Fruit fly (Drosophila melanogaster) whole organism, embryonic: ENCODE data around the gene Bx42.

ENCODE experiments used
- BtbVII ChIP-seq: fragments of 200-800 bp; sonication (Bioruptor generic); optimal IDR thresholded peaks from 3 replicates; lab custom pipeline; 2017; ENCODE audit warnings: missing biosample characterization, mild to moderate bottlenecking, missing genetic modification characterization
- CG1024 ChIP-seq: fragments of 200-800 bp; sonication (Bioruptor generic); IDR thresholded peaks from 2 replicates; pipeline ENCODE4 v1.3.6; 2022; ENCODE audit warnings: missing biosample characterization, missing genetic modification characterization
- CG10366 ChIP-seq: fragments of 200-800 bp; sonication (Bioruptor generic); IDR thresholded peaks from 2 replicates; pipeline ENCODE4 v1.3.6; 2022; ENCODE audit warnings: missing biosample characterization, missing genetic modification characterization
- CG10565 ChIP-seq: fragments of 200-800 bp; sonication (Bioruptor generic); optimal IDR thresholded peaks from 3 replicates; lab custom pipeline; 2016; ENCODE audit warnings: missing biosample characterization, mild to moderate bottlenecking, missing genetic modification characterization
- CG10979 ChIP-seq: fragments of 200-800 bp; sonication (Bioruptor generic); optimal IDR thresholded peaks from 2 replicates; lab custom pipeline; 2018; ENCODE audit warnings: missing biosample characterization, mild to moderate bottlenecking, missing genetic modification characterization, moderate library complexity
- CG12942 ChIP-seq: fragments of 200-800 bp; sonication (Bioruptor generic); optimal IDR thresholded peaks from 3 replicates; lab custom pipeline; 2016; ENCODE audit warnings: missing biosample characterization, missing genetic modification characterization
- CG15601 ChIP-seq: fragments of 200-800 bp; sonication (Bioruptor generic); optimal IDR thresholded peaks from 3 replicates; lab custom pipeline; 2019; ENCODE audit warnings: missing biosample characterization, mild to moderate bottlenecking, missing genetic modification characterization, moderate library complexity
- CG1603 ChIP-seq: fragments of 200-800 bp; sonication (Bioruptor generic); optimal IDR thresholded peaks from 2 replicates; lab custom pipeline; 2019; ENCODE audit warnings: missing biosample characterization, mild to moderate bottlenecking, missing genetic modification characterization, moderate library complexity
- CG1647 ChIP-seq: fragments of 200-800 bp; sonication (Bioruptor generic); optimal IDR thresholded peaks from 3 replicates; lab custom pipeline; 2016; ENCODE audit warnings: missing biosample characterization, missing genetic modification characterization
- CG16779 ChIP-seq: fragments of 200-800 bp; sonication (Bioruptor generic); IDR thresholded peaks from 2 replicates; pipeline ENCODE4 v1.3.6; 2022; ENCODE audit warnings: missing biosample characterization, missing genetic modification characterization
- CG2116 ChIP-seq: fragments of 200-800 bp; sonication (Bioruptor generic); optimal IDR thresholded peaks from 3 replicates; lab custom pipeline; 2018; ENCODE audit warnings: missing biosample characterization, mild to moderate bottlenecking, missing genetic modification characterization
- CG2199 ChIP-seq: fragments of 200-800 bp; sonication (Bioruptor generic); IDR thresholded peaks from 3 replicates; pipeline ENCODE4 v1.3.6; 2022; ENCODE audit warnings: missing biosample characterization, missing genetic modification characterization
- CG30020 ChIP-seq: fragments of 200-800 bp; optimal IDR thresholded peaks from 2 replicates; lab custom pipeline; 2019; ENCODE audit warnings: missing biosample characterization, mild to moderate bottlenecking, missing genetic modification characterization, moderate library complexity
- CG30403 ChIP-seq: fragments of 200-800 bp; sonication (Bioruptor generic); optimal IDR thresholded peaks from 3 replicates; lab custom pipeline; 2016; ENCODE audit warnings: missing biosample characterization, missing genetic modification characterization
- CG32772 ChIP-seq: fragments of 200-800 bp; sonication (Bioruptor generic); IDR thresholded peaks from 2 replicates; pipeline ENCODE4 v1.3.6; 2022; ENCODE audit warnings: missing biosample characterization, missing genetic modification characterization
- CG42726 ChIP-seq: fragments of 200-800 bp; sonication (Bioruptor generic); IDR thresholded peaks from 2 replicates; pipeline ENCODE4 v1.3.6; 2022; ENCODE audit warnings: missing biosample characterization, missing genetic modification characterization; ENCODE audit not compliant: partially characterized antibody
- CG4360 ChIP-seq: fragments of 200-800 bp; sonication (Bioruptor generic); IDR thresholded peaks from 2 replicates; pipeline ENCODE4 v1.3.6; 2022; ENCODE audit warnings: missing biosample characterization, missing genetic modification characterization
- CG5245 ChIP-seq: fragments of 200-800 bp; sonication (Bioruptor generic); optimal IDR thresholded peaks from 3 replicates; lab custom pipeline; 2016; ENCODE audit warnings: missing biosample characterization, missing genetic modification characterization
- CG6272 ChIP-seq: fragments of 200-800 bp; sonication (Bioruptor generic); IDR thresholded peaks from 2 replicates; pipeline ENCODE4 v1.3.6; 2022; ENCODE audit warnings: missing biosample characterization, missing genetic modification characterization
- CG7745 ChIP-seq: fragments of 200-800 bp; sonication (Bioruptor generic); optimal IDR thresholded peaks from 2 replicates; lab custom pipeline; 2018; ENCODE audit warnings: missing biosample characterization, mild to moderate bottlenecking, missing genetic modification characterization, moderate library complexity
- CG7839 ChIP-seq: fragments of 200-800 bp; sonication (Bioruptor generic); optimal IDR thresholded peaks from 3 replicates; lab custom pipeline; 2018; ENCODE audit warnings: missing biosample characterization, mild to moderate bottlenecking, missing genetic modification characterization, moderate library complexity
- CG7963 ChIP-seq: fragments of 200-800 bp; sonication (Bioruptor generic); IDR thresholded peaks from 3 replicates; pipeline ENCODE4 v1.3.6; 2022; ENCODE audit warnings: missing biosample characterization, missing genetic modification characterization; ENCODE audit not compliant: partially characterized antibody
- CG8290 ChIP-seq, 3 experiments: fragments of 200-800 bp; sonication (Bioruptor generic); optimal IDR thresholded peaks; 2 replicates each; lab custom pipeline; 2016 to 2019; ENCODE audit warnings: missing biosample characterization in 3 of 3, missing genetic modification characterization in 3 of 3, mild to moderate bottlenecking in 2 of 3, moderate library complexity in 1 of 3
- CG9876 ChIP-seq: fragments of 200-800 bp; sonication (Bioruptor generic); optimal IDR thresholded peaks from 2 replicates; lab custom pipeline; 2016; ENCODE audit warnings: missing biosample characterization, missing genetic modification characterization
- Dek ChIP-seq: fragments of 200-800 bp; sonication (Bioruptor generic); optimal IDR thresholded peaks from 3 replicates; lab custom pipeline; 2019; ENCODE audit warnings: missing biosample characterization, mild to moderate bottlenecking, missing genetic modification characterization, moderate library complexity
- Dip3 ChIP-seq: fragments of 200-800 bp; sonication (Bioruptor generic); optimal IDR thresholded peaks from 3 replicates; lab custom pipeline; 2016; ENCODE audit warnings: missing biosample characterization, missing genetic modification characterization
- Dll ChIP-seq: fragments of 200-800 bp; sonication (Bioruptor generic); IDR thresholded peaks from 4 replicates; pipeline ENCODE4 v1.3.6; 2022; ENCODE audit warnings: missing biosample characterization, missing genetic modification characterization; ENCODE audit not compliant: partially characterized antibody
- Dref ChIP-seq: fragments of 200-800 bp; sonication (Bioruptor generic); IDR thresholded peaks from 2 replicates; pipeline ENCODE4 v1.3.6; 2022; ENCODE audit warnings: missing biosample characterization, missing genetic modification characterization
- Drgx ChIP-seq: fragments of 200-800 bp; sonication (Bioruptor generic); IDR thresholded peaks from 2 replicates; pipeline ENCODE4 v1.3.6; 2022; ENCODE audit warnings: missing biosample characterization, missing genetic modification characterization
- Fer1 ChIP-seq: fragments of 200-800 bp; sonication (Bioruptor generic); optimal IDR thresholded peaks from 2 replicates; lab custom pipeline; 2017; ENCODE audit warnings: missing biosample characterization, mild to moderate bottlenecking, missing genetic modification characterization
- HLHmδ ChIP-seq: fragments of 200-800 bp; sonication (Bioruptor generic); optimal IDR thresholded peaks from 2 replicates; lab custom pipeline; 2018; ENCODE audit warnings: missing biosample characterization, mild to moderate bottlenecking, missing genetic modification characterization, moderate library complexity
- HmgD ChIP-seq: fragments of 200-800 bp; sonication (Bioruptor generic); optimal IDR thresholded peaks from 3 replicates; lab custom pipeline; 2016; ENCODE audit warnings: missing biosample characterization, missing genetic modification characterization
- Kr ChIP-seq: fragments of 200-800 bp; sonication (Bioruptor generic); optimal IDR thresholded peaks from 2 replicates; lab custom pipeline; 2017; ENCODE audit warnings: missing biosample characterization, mild to moderate bottlenecking, missing genetic modification characterization
- Lpt ChIP-seq: fragments of >200 bp; optimal IDR thresholded peaks from 2 replicates; lab custom pipeline; 2018; ENCODE audit warnings: missing biosample characterization, missing genetic modification characterization
- Mrtf ChIP-seq: fragments of 200-800 bp; sonication (Bioruptor generic); IDR thresholded peaks from 3 replicates; pipeline ENCODE4 v1.3.6; 2022; ENCODE audit warnings: missing biosample characterization, missing genetic modification characterization
- NK7.1 ChIP-seq: fragments of 200-800 bp; sonication (Bioruptor generic); optimal IDR thresholded peaks from 3 replicates; lab custom pipeline; 2016; ENCODE audit warnings: missing biosample characterization, missing genetic modification characterization
- Neu2 ChIP-seq: fragments of 200-800 bp; sonication (Bioruptor generic); optimal IDR thresholded peaks from 3 replicates; lab custom pipeline; 2016; ENCODE audit warnings: missing biosample characterization, missing genetic modification characterization, borderline replicate concordance
- Optix ChIP-seq: fragments of 200-800 bp; sonication (Bioruptor generic); IDR thresholded peaks from 3 replicates; pipeline ENCODE4 v1.3.6; 2022; ENCODE audit warnings: missing biosample characterization, missing genetic modification characterization
- Rx ChIP-seq: fragments of 200-800 bp; sonication (Bioruptor generic); IDR thresholded peaks from 2 replicates; pipeline ENCODE4 v1.3.6; 2022; ENCODE audit warnings: missing biosample characterization, missing genetic modification characterization
- Sry-β ChIP-seq: fragments of 200-800 bp; sonication (Bioruptor generic); optimal IDR thresholded peaks from 2 replicates; lab custom pipeline; 2018; ENCODE audit warnings: missing biosample characterization, mild to moderate bottlenecking, missing genetic modification characterization, moderate library complexity
- YL-1 ChIP-seq: fragments of 200-800 bp; sonication (Bioruptor generic); optimal IDR thresholded peaks from 3 replicates; lab custom pipeline; 2017; ENCODE audit warnings: missing biosample characterization, mild to moderate bottlenecking, missing genetic modification characterization
- az2 ChIP-seq: fragments of 200-800 bp; sonication (Bioruptor generic); optimal IDR thresholded peaks from 3 replicates; lab custom pipeline; 2016; ENCODE audit warnings: missing biosample characterization, missing genetic modification characterization
- cad ChIP-seq: fragments of >200 bp; optimal IDR thresholded peaks from 2 replicates; lab custom pipeline; 2017; ENCODE audit warnings: missing biosample characterization, missing genetic modification characterization
- crol ChIP-seq: fragments of 200-800 bp; sonication (Bioruptor generic); IDR thresholded peaks from 2 replicates; pipeline ENCODE4 v1.3.6; 2022; ENCODE audit warnings: missing biosample characterization, missing genetic modification characterization
- dm ChIP-seq: fragments of 200-800 bp; sonication (Bioruptor generic); optimal IDR thresholded peaks from 3 replicates; lab custom pipeline; 2016; ENCODE audit warnings: missing biosample characterization, missing genetic modification characterization
- jumu ChIP-seq: fragments of 200-800 bp; sonication (Bioruptor generic); optimal IDR thresholded peaks from 3 replicates; lab custom pipeline; 2016; ENCODE audit warnings: missing biosample characterization, missing genetic modification characterization
- ro ChIP-seq: fragments of 200-800 bp; sonication (Bioruptor generic); IDR thresholded peaks from 2 replicates; pipeline ENCODE4 v1.3.6; 2022; ENCODE audit warnings: missing biosample characterization, missing genetic modification characterization
- row ChIP-seq: fragments of 200-800 bp; sonication (Bioruptor generic); IDR thresholded peaks from 3 replicates; pipeline ENCODE4 v1.3.6; 2022; ENCODE audit warnings: missing biosample characterization, missing genetic modification characterization
- run ChIP-seq: fragments of 200-800 bp; sonication (Bioruptor generic); optimal IDR thresholded peaks from 3 replicates; lab custom pipeline; 2018; ENCODE audit warnings: missing biosample characterization, mild to moderate bottlenecking, missing genetic modification characterization
- stwl ChIP-seq: fragments of 200-800 bp; sonication (Bioruptor generic); optimal IDR thresholded peaks from 3 replicates; lab custom pipeline; 2018; ENCODE audit warnings: missing biosample characterization, mild to moderate bottlenecking, missing genetic modification characterization, moderate library complexity
- tll ChIP-seq, 2 experiments: fragments of 200-800 bp in 1 of 2; fragments of >200 bp in 1 of 2; sonication (Bioruptor generic) in 1 of 2; optimal IDR thresholded peaks; 2 replicates each; lab custom pipeline; 2017 to 2019; ENCODE audit warnings: missing biosample characterization in 2 of 2, missing genetic modification characterization in 2 of 2, mild to moderate bottlenecking in 1 of 2, moderate library complexity in 1 of 2

Bx42 gene

DNA sequence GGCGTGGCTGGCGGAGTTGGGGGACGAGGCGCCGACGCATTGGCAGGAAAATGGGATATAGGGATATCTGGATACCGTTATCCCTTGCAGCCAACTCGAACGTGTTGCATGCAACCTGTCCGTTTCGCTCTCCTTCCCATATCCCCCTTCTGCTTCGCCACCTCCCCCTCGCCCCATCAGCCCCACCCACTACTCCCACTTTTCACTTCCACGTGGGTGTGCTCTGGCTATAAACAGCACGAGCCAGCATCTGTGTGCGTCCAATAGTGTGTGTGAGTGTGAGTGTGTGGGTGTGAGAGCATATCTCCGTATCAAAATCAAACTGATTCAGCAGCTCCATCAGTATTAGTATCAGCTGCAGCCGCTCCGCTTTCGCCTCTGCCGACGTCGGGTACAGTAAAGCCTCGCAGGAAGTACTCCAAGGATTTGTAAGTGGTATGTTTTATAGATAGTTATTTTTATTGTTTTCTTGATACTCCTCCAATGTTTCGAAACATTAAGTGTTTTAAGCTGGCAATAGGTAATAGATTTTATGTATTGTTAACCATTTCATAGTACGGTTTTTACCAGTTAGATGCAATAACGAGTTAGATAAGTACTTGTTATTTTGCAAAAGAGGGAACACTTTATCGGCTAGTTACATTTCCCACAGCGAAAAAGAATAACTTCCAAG lies 12.7 kb upstream of the Bx42 start (continued):
- TF ChIP-seq CG12942 (GFP tag; lab: Kevin White, UChicago) (no peak), tll (GFP tag; optimal IDR thresholded peaks at IDR 0.05; lab: Kevin White, UChicago) (no peak), Dip3 (GFP tag; lab: Kevin White, UChicago) (no peak), Drgx (GFP tag; lab: Robert Waterston, UW) (no peak), Rx (GFP tag; lab: Robert Waterston, UW) (no peak), CG7963 (GFP tag; lab: Robert Waterston, UW) (no peak), Optix (GFP tag; lab: Robert Waterston, UW) (no peak), Fer1 (GFP tag; lab: Kevin White, UChicago) (peak; percentile 59), crol (peak; percentile 84), CG7745 (tag; lab: Kevin White, UChicago) (no peak), CG42726 (GFP tag; lab: Robert Waterston, UW) (no peak), Mrtf (GFP tag; lab: Robert Waterston, UW) (no peak), NK7.1 (GFP tag; lab: Kevin White, UChicago) (peak; percentile 20), Lpt (GFP tag; lab: Kevin White, UChicago) (no peak), run (tag; lab: Kevin White, UChicago) (no peak), BtbVII (GFP tag; lab: Kevin White, UChicago) (peak; percentile 37), CG4360 (GFP tag; lab: Robert Waterston, UW) (no peak), Neu2 (no peak), CG1647 (GFP tag; lab: Kevin White, UChicago) (no peak), CG10979 (tag; lab: Kevin White, UChicago) (peak; percentile 67), CG2116 (no peak), CG16779 (GFP tag; lab: Robert Waterston, UW) (no peak), YL-1 (no peak), HmgD (no peak), CG30020 (no peak), CG2199 (GFP tag; lab: Robert Waterston, UW) (no peak), stwl (tag; lab: Kevin White, UChicago) (no peak), Dek (tag; lab: Kevin White, UChicago) (no peak), CG6272 (GFP tag; lab: Robert Waterston, UW) (no peak), row (no peak), CG5245 (no peak), Sry-β (GFP tag; lab: Kevin White, UChicago) (no peak), CG15601 (tag; lab: Kevin White, UChicago) (no peak), CG1603 (tag; lab: Kevin White, UChicago) (no peak), jumu (GFP tag; lab: Kevin White, UChicago) (no peak), Dll (GFP tag; lab: Robert Waterston, UW) (no peak), CG1024 (no peak), cad (GFP tag; lab: Kevin White, UChicago) (no peak), HLHmδ (no peak), Dref (GFP tag; lab: Robert Waterston, UW) (no peak), CG10565 (no peak), CG8290 (GFP tag; optimal IDR thresholded peaks at IDR 0.05; lab: Kevin White, UChicago) (no peak), CG8290 (tag; optimal IDR thresholded peaks at IDR 0.05; lab: Kevin White, UChicago) (peak in 1 of 2 experiments; percentile 0), ro (no peak), CG9876 (GFP tag; lab: Kevin White, UChicago) (no peak), CG32772 (GFP tag; lab: Robert Waterston, UW) (no peak), CG10366 (GFP tag; lab: Robert Waterston, UW) (no peak), CG30403 (GFP tag; lab: Kevin White, UChicago) (no peak), az2 (GFP tag; lab: Kevin White, UChicago) (no peak), CG7839 (tag; lab: Kevin White, UChicago) (peak; percentile 65), Kr (GFP tag; lab: Kevin White, UChicago) (no peak), dm (no peak)
